Fruit fly (Drosophila melanogaster) whole organism, adult: Measurements from ENCODE around the gene hop.

Experiments used
- CG1620 ChIP-seq: fragments of 200-800 bp; sonication (Bioruptor generic); optimal IDR thresholded peaks from 2 replicates; lab custom pipeline; 2016; ENCODE audit warnings: missing biosample characterization, missing genetic modification characterization
- cic ChIP-seq: fragments of 200-800 bp; sonication (Bioruptor generic); optimal IDR thresholded peaks from 2 replicates; lab custom pipeline; 2017; ENCODE audit warnings: missing biosample characterization, mild to moderate bottlenecking, missing genetic modification characterization, moderate library complexity

- TF ChIP-seq cic (GFP tag; lab: Kevin White, UChicago) (no peak), CG1620 (GFP tag; lab: Kevin White, UChicago) (no peak)
Observed at dm6 chrX:11348829-11349228, 19.1 kb downstream of the hop start, which contains the start of gene CG1738.
